Worm (Caenorhabditis elegans) whole organism, L4/young adult: Measurements from ENCODE around the gene F19F10.1.

Experiments used
- W03F9.2 ChIP-seq: fragments of 150-350 bp; optimal IDR thresholded peaks from 2 replicates; lab custom pipeline; 2014; ENCODE audit warnings: missing biosample characterization, missing genetic modification characterization
- dao-5 ChIP-seq: sonication (generic microtip); optimal IDR thresholded peaks from 2 replicates; lab custom pipeline; 2016; ENCODE audit warnings: missing genotype, missing genetic modification characterization, moderate library complexity, missing compliant biosample characterization
- him-1 ChIP-seq: sonication (generic microtip); optimal IDR thresholded peaks from 2 replicates; lab custom pipeline; 2016; ENCODE audit warnings: missing genotype, missing genetic modification reagents, missing genetic modification characterization, missing compliant biosample characterization

F19F10.1 gene

DNA sequence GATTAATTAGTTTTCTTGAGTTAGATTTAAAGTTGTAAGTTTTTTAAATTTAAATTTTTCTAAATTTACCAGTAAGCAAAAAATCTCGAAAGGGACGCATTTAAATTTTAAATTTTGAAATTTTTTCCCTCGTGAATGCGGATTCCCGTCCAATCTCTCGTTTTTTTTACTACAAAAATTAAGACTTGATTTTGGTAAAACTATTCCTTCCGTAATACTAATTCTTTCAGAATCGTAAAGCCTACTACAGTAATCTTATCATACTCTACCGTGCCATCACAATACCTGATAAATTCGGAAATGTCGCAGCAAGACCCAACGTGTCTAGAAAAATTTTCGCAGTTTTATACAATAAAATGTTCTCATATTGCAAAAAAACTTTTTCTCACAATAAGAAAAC lies 17.9 kb upstream of the F19F10.1 start, which contains the start of the genes C54F6.19 and nhx-3:
C54F6.19 (plus strand) TSS at position 301 of the 400 bp plus-strand sequence.
nhx-3 (minus strand) TSS at position 337 of the 400 bp plus-strand sequence.
- TF ChIP-seq him-1 (tag; lab: Kevin White, UChicago) = no peak
- no peak for TF ChIP-seq dao-5
- TF ChIP-seq W03F9.2 (tag; lab: Kevin White, UChicago) = no peak

DNA sequence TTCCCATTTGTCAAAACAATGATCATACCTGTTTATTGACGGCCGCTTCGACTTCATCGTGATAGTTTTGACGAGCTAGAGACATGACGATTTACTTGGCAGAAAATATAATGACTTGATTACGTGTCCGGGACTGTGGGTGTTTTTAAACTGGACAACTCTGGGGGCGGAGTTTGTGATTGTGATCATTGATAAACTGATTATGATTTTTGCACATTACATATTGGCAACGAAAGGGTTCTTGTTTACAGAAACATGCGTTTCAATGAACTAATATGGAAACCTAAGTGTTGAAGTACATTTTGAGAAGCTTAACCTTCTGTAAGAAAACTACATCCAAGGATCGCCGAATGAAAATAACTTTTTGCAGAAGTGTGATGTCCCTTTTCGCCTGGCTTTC lies 15.6 kb upstream of the F19F10.1 start, which contains the start of gene ftn-1:
ftn-1 (minus strand) TSS at position 101 of the 400 bp plus-strand sequence.
- no peak for TF ChIP-seq him-1 (tag; lab: Kevin White, UChicago)
- no peak for TF ChIP-seq W03F9.2 (tag; lab: Kevin White, UChicago)
- no peak for TF ChIP-seq dao-5

DNA sequence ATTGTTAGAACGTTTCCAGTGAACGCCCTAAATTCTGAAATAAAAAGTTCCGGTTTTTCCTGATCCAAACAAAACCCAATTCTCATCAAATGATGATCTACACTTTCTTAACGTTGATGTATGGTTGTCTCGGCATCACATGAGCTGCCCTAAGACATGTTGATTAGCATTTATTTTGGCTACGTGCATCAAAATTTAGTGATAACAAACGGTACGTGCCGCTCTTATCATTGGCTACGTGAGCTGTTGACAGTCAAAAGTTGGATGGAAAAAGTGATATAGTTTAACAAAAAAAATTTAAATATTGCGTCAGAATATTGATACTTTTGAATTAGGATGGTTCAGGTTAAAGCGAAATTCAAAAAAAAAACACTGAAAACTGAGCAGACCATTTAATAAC lies 15.0 kb upstream of the F19F10.1 start:
- TF ChIP-seq dao-5 = no peak

DNA sequence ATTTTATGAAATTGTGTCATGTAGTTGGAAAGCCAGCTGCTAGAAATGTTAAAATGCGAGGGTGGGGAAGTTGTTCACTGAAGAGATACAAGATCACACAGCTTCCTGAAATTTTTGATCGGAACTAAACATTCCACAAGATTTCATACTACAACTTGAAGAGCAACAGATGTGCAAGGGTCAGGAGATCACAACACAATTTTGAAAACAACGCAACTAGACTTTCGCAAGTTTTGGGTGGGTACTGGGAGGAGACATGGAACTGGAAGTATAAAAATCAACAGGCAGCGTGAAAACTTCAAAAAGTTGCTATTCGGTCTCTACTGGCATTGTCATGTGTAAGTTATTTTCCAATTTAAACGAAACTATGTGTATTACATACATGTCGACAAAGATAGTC lies 11.2 kb upstream of the F19F10.1 start, which contains the start of gene F19F10.3:
F19F10.3 (plus strand) TSS at position 301 of the 400 bp plus-strand sequence.
- TF ChIP-seq W03F9.2 (tag; lab: Kevin White, UChicago) (no peak), dao-5 (no peak)

DNA sequence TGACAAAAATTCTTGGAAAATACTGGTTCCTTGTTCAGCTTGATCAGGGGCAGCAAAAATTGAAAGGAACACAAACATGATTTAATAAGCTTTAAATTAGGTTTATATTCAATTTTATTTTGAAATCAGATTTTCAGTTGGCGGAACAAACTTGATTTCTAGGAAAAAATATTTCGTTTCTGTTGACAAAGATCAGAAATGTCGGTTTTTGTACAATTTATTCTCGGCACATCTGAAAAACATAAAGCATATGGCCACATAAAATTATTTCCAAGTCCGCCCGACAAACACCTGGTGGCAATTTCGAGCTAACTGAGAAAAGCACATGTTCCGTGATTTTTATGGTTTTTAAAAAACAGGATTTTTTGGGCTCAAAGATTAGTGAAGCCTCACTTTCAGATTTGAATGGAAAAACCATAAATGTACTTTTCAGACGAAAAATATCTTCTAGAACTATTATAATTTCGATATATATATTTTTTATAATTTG lies 9.1 kb upstream of the F19F10.1 start, which contains the start of gene ttr-10:
ttr-10 (minus strand) TSS at position 51 of the 490 bp plus-strand sequence.
- TF ChIP-seq him-1 (tag; lab: Kevin White, UChicago) (no peak), dao-5 (no peak), W03F9.2 (tag; lab: Kevin White, UChicago) (no peak)

DNA sequence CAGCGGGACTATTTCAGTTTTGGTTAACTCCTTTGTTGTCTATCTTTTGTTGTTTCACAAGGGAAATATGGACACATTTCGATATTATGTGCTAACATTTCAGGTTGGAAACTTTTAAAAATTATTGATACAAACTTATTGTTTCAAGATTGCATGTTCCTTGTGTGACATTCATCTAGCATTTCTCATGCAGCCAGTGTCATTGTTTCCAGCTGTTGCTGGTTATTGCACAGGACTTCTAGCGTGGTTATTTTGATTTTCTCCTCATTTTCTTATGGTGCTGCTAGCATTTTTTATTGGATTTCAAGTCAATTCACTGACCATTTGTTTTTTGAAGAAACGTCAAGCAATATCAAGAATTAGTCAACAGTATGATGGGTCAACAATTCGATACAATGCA lies 7.2 kb upstream of the F19F10.1 start:
- TF ChIP-seq W03F9.2 (tag; lab: Kevin White, UChicago) = no peak

DNA sequence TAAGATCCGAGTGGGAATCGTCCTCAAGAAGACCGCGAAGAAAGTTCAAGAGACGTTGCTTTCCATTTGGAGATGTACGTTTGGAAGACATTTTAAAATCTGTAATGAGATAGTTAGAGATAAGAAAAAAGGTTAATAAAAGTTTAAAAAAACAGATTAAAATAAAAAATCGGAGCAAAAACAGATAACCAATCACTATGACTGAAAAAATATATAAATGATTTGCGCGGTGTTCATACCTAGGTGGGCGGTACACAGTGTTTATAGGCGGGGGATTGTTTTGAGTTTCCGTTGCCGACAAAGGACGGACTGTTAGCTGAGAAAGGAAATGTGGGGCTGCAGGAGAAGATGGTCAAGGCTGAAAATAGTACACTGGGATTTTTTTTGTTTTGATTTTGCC lies 4.4 kb upstream of the F19F10.1 start, which contains the start of gene ets-7:
ets-7 (minus strand) TSS at position 101 of the 400 bp plus-strand sequence.
- TF ChIP-seq him-1 (tag; lab: Kevin White, UChicago) (no peak), W03F9.2 (tag; lab: Kevin White, UChicago) (no peak), dao-5 (no peak)

DNA sequence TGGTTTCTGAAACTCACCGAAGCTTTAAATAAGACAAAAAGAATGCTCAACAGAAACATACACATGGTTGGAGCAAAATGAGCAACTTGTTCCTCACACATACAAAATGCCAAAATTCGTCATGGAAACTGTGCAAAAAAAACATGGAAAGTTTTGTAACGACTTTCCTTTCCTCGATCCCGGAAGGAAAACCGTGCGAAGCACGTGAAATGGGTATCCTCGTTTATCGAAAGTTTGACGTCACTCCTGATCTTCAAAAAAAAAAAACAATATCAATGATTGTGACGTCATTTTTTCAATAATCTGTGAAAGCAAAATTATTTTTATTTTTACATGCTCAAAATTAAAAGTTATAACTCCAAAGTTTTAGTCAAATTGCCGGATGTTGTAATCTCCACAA lies 7.2 kb downstream of the F19F10.1 start, which contains the start of gene clec-212:
clec-212 (minus strand) TSS at position 101 of the 400 bp plus-strand sequence.
- TF ChIP-seq W03F9.2 (tag; lab: Kevin White, UChicago) (no peak), dao-5 (no peak), him-1 (tag; lab: Kevin White, UChicago) (no peak)

DNA sequence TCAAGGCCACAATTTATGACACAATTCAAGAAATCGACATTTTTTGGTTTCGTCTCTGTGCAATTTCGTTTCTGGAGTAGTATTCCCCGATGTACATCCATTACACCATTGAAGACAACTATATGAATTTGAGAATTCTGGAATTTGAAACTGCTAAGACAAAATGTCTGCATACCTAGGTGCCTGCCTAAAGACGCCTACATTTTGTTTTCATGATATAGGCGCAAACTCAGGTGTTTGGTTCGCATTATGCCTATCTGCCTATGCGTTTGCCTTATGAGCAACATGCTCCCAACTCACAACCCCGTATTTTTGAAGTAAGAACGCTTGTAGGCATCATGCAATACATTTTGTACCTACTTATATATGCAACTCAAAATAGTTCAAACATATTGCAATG lies 7.9 kb downstream of the F19F10.1 start, which contains the start of gene F19F10.14:
F19F10.14 (minus strand) TSS at position 101 of the 400 bp plus-strand sequence.
- no peak for TF ChIP-seq dao-5
- TF ChIP-seq W03F9.2 (tag; lab: Kevin White, UChicago) = no peak
- no peak for TF ChIP-seq him-1 (tag; lab: Kevin White, UChicago)

DNA sequence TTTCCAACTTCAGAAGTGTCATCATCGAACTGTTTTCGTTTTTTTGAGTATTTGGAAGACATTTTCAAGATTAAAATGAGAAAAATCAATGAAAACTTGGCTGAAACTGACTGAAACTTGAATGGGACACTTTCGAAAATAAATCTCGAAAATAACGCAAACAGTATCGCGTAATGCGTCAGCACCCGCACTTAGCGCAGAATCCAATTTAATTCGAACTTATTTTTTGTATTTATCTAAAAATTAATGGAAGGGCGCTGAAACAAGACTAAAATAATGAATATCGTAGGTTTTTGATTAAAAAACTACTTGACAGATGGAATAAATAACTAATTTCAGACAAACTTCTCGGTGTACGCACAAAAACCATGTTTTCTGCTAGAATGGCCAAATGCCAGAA lies 12.5 kb downstream of the F19F10.1 start, which contains the start of the genes snu-66 and ints-9:
snu-66 (minus strand) TSS at position 108 of the 400 bp plus-strand sequence.
ints-9 (plus strand) TSS at position 240 of the 400 bp plus-strand sequence.
- no peak for TF ChIP-seq dao-5

DNA sequence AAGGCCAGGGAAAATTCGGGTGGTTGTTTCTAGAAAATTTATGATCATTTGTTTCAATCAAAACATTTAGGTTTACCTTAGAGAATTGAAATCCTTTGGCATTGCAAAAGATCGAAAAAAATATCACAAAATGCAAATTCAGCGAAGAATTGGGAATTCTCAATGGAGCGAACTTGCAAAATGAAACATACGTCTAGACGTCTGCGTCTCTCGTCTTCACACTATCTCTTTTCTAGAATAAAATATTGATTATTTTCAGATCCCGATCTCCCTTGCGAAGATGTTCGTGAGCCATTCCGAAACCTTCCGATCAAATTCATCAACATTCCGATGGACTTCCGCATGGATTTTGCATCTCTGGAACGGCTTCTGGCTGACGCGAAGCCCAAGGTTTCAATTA lies 17.3 kb downstream of the F19F10.1 start, which contains the start of gene ets-6:
ets-6 (minus strand) TSS at position 169 of the 400 bp plus-strand sequence.
- no peak for TF ChIP-seq dao-5
- peak; percentile 28 for TF ChIP-seq W03F9.2 (tag; lab: Kevin White, UChicago)
- no peak for TF ChIP-seq him-1 (tag; lab: Kevin White, UChicago)

DNA sequence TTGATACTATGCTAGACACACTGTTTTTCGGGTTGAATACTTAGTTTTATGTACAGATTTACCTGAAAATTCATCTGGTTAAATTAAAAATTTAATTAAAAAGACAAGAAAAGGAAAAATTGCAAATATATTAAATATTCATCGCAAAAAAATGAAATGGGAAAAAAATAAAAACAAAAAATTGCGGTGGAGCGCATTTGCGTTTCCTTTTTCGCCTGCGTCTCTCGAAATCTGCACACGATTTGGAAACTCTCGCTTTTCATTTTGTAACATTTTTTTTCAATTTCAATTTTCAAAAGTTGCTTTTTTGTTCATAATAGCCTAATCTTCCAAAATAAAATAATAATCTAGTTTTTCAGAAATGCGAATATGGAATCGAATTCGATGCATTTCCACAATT lies 24.6 kb downstream of the F19F10.1 start, which contains the start of the genes F19F10.11 and C50E3.5:
F19F10.11 (minus strand) TSS at position 68 of the 400 bp plus-strand sequence.
C50E3.5 (plus strand) TSS at position 360 of the 400 bp plus-strand sequence.
- TF ChIP-seq him-1 (tag; lab: Kevin White, UChicago) = no peak
- TF ChIP-seq W03F9.2 (tag; lab: Kevin White, UChicago) = peak; percentile 64

DNA sequence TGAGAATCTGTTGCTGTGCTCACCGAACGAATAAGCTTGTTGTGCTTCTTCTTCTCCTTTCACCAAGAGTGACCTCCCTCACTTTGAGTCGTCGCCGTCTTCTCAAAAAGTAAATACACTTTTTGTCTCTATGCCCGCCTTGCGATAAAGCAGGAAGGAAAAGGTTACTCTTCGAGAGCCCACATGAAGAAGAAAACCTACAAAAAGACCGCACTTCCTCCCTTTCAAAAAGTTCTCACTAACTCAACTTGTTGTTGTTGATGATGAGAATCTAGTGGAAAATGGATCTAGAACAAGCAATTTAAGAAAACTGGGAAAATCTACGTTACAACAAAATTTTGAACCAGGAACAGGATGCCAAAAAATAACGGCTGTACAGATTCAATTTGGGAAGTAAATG lies 27.4 kb downstream of the F19F10.1 start, which contains the start of gene C50E3.6:
C50E3.6 (minus strand) TSS at position 101 of the 400 bp plus-strand sequence.
- TF ChIP-seq W03F9.2 (tag; lab: Kevin White, UChicago) = no peak
- no peak for TF ChIP-seq him-1 (tag; lab: Kevin White, UChicago)
- no peak for TF ChIP-seq dao-5

DNA sequence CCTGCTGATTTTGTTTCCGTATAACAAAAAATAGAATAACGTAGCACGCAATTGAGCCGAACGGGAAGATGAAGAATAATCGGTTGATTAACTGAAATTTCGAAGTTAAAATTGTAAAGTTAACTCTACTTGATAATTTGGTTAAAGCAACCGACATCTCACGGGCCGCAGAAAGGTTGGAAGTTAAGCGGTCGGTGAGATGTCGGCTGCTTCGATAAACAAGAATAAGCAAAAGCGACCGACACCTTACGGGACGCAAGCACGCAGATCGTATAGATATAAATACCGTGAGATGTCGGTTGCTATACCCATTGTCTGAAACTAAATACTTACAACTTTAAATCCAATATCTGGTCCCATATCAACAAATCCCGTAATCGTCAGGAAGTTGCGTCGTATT lies 32.1 kb downstream of the F19F10.1 start:
- no peak for TF ChIP-seq him-1 (tag; lab: Kevin White, UChicago)
- TF ChIP-seq W03F9.2 (tag; lab: Kevin White, UChicago) = no peak
- no peak for TF ChIP-seq dao-5

DNA sequence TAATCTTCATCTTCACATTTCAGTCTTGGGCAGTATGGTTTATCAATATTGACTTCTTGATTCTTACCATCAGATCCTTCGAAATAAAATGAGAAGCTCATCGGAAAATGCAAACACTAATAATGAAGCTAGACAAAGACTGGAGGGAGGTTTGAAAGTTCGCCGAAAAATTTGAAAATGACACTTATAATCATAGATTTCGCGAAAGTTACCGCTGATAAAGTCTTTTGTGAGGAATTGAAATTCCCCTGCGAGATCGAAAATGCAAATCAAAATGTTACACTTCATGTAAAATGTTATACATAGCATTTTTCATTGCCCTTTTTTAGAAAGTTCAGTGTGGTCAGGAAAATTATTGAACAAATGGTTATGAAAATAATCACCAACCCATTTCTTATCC lies 35.2 kb downstream of the F19F10.1 start, which contains the start of gene C50E3.7:
C50E3.7 (minus strand) TSS at position 101 of the 400 bp plus-strand sequence.
- no peak for TF ChIP-seq him-1 (tag; lab: Kevin White, UChicago)
- TF ChIP-seq dao-5 = no peak
- no peak for TF ChIP-seq W03F9.2 (tag; lab: Kevin White, UChicago)
